Fruit fly (Drosophila melanogaster): ENCODE measurements around the gene Nsf2.

dm6 chr3R:13807906-13808305 lies 29.9 kb downstream of the Nsf2 start:
- TF ChIP-seq CG8478 (optimal IDR thresholded peaks at IDR 0.05) (no peak), psq (optimal IDR thresholded peaks at IDR 0.05) (no peak)

Measured in whole organism.